Worm (Caenorhabditis elegans) whole organism, late embryonic: Measurements from ENCODE around the gene C44H9.6.

ENCODE experiments used
- ama-1 ChIP-seq: fragments of 150-350 bp; optimal IDR thresholded peaks from 2 replicates; lab custom pipeline; 2014
- ceh-19 ChIP-seq: fragments of 200-800 bp; sonication (Bioruptor generic); optimal IDR thresholded peaks from 2 replicates; lab custom pipeline; 2018; ENCODE audit warnings: mild to moderate bottlenecking, missing genetic modification characterization, missing compliant biosample characterization
- ceh-30 ChIP-seq: fragments of 150-350 bp; optimal IDR thresholded peaks from 2 replicates; lab custom pipeline; 2014; ENCODE audit warnings: missing biosample characterization, missing genetic modification characterization
- ceh-31 ChIP-seq: sonication (generic microtip); optimal IDR thresholded peaks from 2 replicates; lab custom pipeline; 2016; ENCODE audit warnings: missing genetic modification characterization, missing compliant biosample characterization
- fkh-10 ChIP-seq: fragments of 150-350 bp; optimal IDR thresholded peaks from 2 replicates; lab custom pipeline; 2014; ENCODE audit warnings: missing biosample characterization, missing genetic modification reagents, missing genetic modification characterization
- nhr-11 ChIP-seq: fragments of 150-350 bp; optimal IDR thresholded peaks from 2 replicates; lab custom pipeline; 2014; ENCODE audit warnings: missing biosample characterization, missing genetic modification characterization
- sox-4 ChIP-seq: sonication (generic microtip); optimal IDR thresholded peaks from 2 replicates; lab custom pipeline; 2017; ENCODE audit warnings: mild to moderate bottlenecking, missing genetic modification characterization, inconsistent platforms, missing compliant biosample characterization
- unc-55 ChIP-seq: sonication (generic microtip); optimal IDR thresholded peaks from 2 replicates; lab custom pipeline; 2017; ENCODE audit warnings: missing biosample characterization, missing genetic modification reagents, missing genetic modification characterization

- TF ChIP-seq nhr-11 (no peak), fkh-10 (GFP tag; lab: Kevin White, UChicago) (no peak), unc-55 (GFP tag; lab: Kevin White, UChicago) (no peak), ceh-31 (tag; lab: Kevin White, UChicago) (no peak), ceh-30 (no peak), ama-1 (no peak), ceh-19 (no peak), sox-4 (tag; lab: Kevin White, UChicago) (no peak)
Observed at ce11 chrV:12819792-12820453, 25.2 kb downstream of the C44H9.6 start, which contains the start of the genes ZC443.4 and ugt-18.
